Worm (Caenorhabditis elegans) whole organism, late embryonic: ENCODE data around the gene stdh-1.

ENCODE experiments used
- ama-1 ChIP-seq: fragments of 150-350 bp; optimal IDR thresholded peaks from 2 replicates; lab custom pipeline; 2014
- ceh-45 ChIP-seq: fragments of 200-800 bp; sonication (Bioruptor generic); IDR thresholded peaks from 2 replicates; pipeline ENCODE4 v1.3.6; 2022; ENCODE audit warnings: missing genetic modification reagents, missing genetic modification characterization, missing compliant biosample characterization
- ceh-48 ChIP-seq: sonication (generic microtip); optimal IDR thresholded peaks from 2 replicates; lab custom pipeline; 2016; ENCODE audit warnings: missing genetic modification characterization, inconsistent platforms, missing compliant biosample characterization
- elt-2 ChIP-seq: sonication (generic microtip); optimal IDR thresholded peaks from 2 replicates; lab custom pipeline; 2016; ENCODE audit warnings: missing genetic modification reagents, missing genetic modification characterization, missing compliant biosample characterization
- fax-1 ChIP-seq: sonication (generic microtip); optimal IDR thresholded peaks from 2 replicates; lab custom pipeline; 2016; ENCODE audit warnings: missing genotype, missing genetic modification characterization, missing compliant biosample characterization
- fkh-10 ChIP-seq: fragments of 150-350 bp; optimal IDR thresholded peaks from 2 replicates; lab custom pipeline; 2014; ENCODE audit warnings: missing biosample characterization, missing genetic modification reagents, missing genetic modification characterization
- hlh-30 ChIP-seq: sonication (generic microtip); optimal IDR thresholded peaks from 2 replicates; lab custom pipeline; 2017; ENCODE audit warnings: antibody characterized with exemption, missing genetic modification characterization, missing compliant biosample characterization; ENCODE audit not compliant: insufficient read depth
- mec-3 ChIP-seq: sonication (generic microtip); optimal IDR thresholded peaks from 2 replicates; lab custom pipeline; 2016; ENCODE audit warnings: borderline replicate concordance, missing genetic modification characterization, missing compliant biosample characterization
- nfya-1 ChIP-seq: sonication (generic microtip); optimal IDR thresholded peaks from 2 replicates; lab custom pipeline; 2017; ENCODE audit warnings: missing genetic modification characterization, mild to moderate bottlenecking, missing compliant biosample characterization, antibody characterized with exemption, moderate library complexity
- nhr-11 ChIP-seq: fragments of 150-350 bp; optimal IDR thresholded peaks from 2 replicates; lab custom pipeline; 2014; ENCODE audit warnings: missing biosample characterization, missing genetic modification characterization
- tbx-2 ChIP-seq: sonication (generic microtip); optimal IDR thresholded peaks from 2 replicates; lab custom pipeline; 2016; ENCODE audit warnings: missing genetic modification characterization, missing compliant biosample characterization
- ttx-3 ChIP-seq: sonication (generic microtip); optimal IDR thresholded peaks from 2 replicates; lab custom pipeline; 2016; ENCODE audit warnings: missing genetic modification reagents, missing genetic modification characterization, missing compliant biosample characterization
- ztf-16 ChIP-seq: sonication (generic microtip); optimal IDR thresholded peaks from 2 replicates; lab custom pipeline; 2017; ENCODE audit warnings: missing genetic modification characterization, missing compliant biosample characterization

DNA sequence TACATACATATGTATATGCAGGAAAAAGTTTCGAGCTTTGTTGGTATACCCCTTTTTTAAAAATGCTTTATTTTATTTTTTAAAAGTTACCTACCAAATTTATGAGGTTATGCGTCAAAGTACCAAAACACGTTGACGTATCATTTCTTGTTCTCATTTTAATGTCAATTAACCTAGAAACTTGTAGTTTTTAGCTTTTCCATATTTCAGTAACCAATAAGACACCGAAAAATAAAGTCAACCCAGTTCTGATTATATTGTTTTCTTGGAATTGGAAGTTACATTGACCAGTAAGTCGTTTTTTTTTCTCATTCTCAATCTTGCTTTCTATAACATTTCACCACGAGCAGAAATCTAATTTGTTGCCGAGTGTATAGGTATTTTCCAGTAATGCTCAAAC is 30.6 kb downstream of the stdh-1 start, which contains the start of gene srw-145:
- no peak for TF ChIP-seq elt-2 (tag; lab: Kevin White, UChicago)
- no peak for TF ChIP-seq tbx-2 (tag; lab: Kevin White, UChicago)
- TF ChIP-seq ttx-3 (tag; lab: Kevin White, UChicago) = no peak
- no peak for TF ChIP-seq ceh-48 (tag; lab: Kevin White, UChicago)
- TF ChIP-seq fax-1 = no peak
- no peak for TF ChIP-seq ceh-45 (GFP tag; lab: Robert Waterston, UW)
- TF ChIP-seq mec-3 = no peak
- TF ChIP-seq nfya-1 (tag; lab: Kevin White, UChicago) = no peak
- TF ChIP-seq nhr-11 (tag; lab: Kevin White, UChicago) = no peak
- TF ChIP-seq ztf-16 (tag; lab: Kevin White, UChicago) = no peak
- TF ChIP-seq ama-1 (lab: Kevin White, UChicago) = no peak
- TF ChIP-seq fkh-10 (GFP tag; lab: Kevin White, UChicago) = no peak
- no peak for TF ChIP-seq hlh-30 (tag; lab: Kevin White, UChicago)
